Fruit fly (Drosophila melanogaster) Kc167 (cell line): ENCODE results near the gene CG44954.

Source experiments
- Myc ChIP-seq: fragments of >200 bp; optimal IDR thresholded peaks from 2 replicates; lab custom pipeline; 2017; ENCODE audit warnings: missing external identifiers
- Sin3A ChIP-seq: fragments of >200 bp; optimal IDR thresholded peaks from 2 replicates; lab custom pipeline; 2018; ENCODE audit warnings: missing external identifiers
- h ChIP-seq: fragments of >200 bp; optimal IDR thresholded peaks from 3 replicates; lab custom pipeline; 2018; ENCODE audit warnings: missing external identifiers
- insv ChIP-seq: fragments of >200 bp; optimal IDR thresholded peaks from 3 replicates; lab custom pipeline; 2018; ENCODE audit warnings: missing external identifiers
- psq ChIP-seq: fragments of >200 bp; optimal IDR thresholded peaks from 2 replicates; lab custom pipeline; 2017; ENCODE audit warnings: missing external identifiers
- ttk ChIP-seq: sonication (Bioruptor generic); optimal IDR thresholded peaks from 2 replicates; lab custom pipeline; 2017; ENCODE audit warnings: missing external identifiers

CG44954 gene

DNA sequence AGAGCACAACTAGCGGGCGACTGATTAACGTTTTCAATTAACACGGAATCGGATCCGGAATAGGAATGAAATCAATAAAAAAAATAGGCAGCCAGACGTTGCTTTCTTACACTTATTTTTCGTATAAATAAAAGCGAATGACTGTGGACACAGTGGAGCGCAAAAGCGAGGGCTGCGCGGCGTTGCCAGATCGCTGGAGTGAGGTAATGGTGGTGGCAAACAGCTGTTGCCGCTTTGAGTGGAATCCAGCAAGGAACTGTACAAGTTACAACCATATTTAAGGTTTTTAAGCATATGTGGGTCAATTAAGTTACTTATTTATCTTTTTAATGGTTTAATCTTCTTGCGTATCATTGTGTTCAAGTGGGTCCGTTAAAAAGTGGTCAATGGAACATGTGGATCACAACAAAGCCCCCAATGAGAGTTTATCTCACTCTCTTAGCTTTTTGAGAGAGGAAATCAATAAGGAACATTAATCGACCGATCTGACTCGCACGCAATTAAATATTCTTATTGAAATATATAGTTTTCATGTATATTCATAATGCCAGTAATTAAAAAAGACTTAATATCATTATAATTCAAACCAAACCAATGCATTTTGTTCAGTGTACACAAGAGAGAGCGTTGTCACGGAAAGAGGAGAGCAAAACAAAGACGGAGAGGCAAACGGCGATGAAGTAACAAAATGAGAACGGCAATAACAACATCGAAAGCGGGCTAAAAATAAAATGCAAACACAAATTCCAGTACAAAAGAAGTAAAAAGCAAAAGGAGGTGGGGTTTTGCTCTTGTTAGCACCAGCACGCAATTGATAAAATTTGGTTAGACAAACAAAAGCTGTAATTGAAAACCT is 21.3 kb downstream of the CG44954 start:
- TF ChIP-seq ttk (no peak), insv (lab: Kevin White, UChicago) (no peak), Myc (no peak), psq (peak; percentile 67), h (lab: Kevin White, UChicago) (no peak)

DNA sequence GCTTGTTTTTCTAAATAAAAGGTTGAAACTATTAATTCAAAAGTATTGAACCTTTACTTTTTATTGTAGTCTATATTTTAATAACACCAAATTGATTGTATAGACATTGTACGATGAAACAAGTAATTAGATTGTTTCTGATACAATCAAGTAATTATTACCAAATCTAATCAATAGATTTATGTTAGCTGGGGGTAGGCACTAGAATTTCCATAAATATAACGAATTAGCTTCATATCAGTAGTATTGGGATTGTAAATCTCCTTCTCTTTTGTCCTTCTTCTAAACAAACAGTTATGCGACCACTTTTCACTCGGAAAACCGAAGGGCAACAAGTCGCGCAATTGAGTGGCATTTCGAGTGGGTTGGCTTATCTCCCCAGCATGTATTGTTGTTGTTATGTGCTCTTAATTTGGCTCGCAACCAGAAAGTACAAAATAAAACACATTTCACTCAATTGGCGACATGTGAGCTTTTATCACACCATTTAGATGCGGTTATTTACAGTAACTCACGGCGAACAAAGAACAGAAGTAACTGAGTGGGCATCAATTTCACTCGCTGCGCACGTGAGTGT is 22.2 kb downstream of the CG44954 start:
- TF ChIP-seq h (lab: Kevin White, UChicago) (no peak), ttk (no peak)

DNA sequence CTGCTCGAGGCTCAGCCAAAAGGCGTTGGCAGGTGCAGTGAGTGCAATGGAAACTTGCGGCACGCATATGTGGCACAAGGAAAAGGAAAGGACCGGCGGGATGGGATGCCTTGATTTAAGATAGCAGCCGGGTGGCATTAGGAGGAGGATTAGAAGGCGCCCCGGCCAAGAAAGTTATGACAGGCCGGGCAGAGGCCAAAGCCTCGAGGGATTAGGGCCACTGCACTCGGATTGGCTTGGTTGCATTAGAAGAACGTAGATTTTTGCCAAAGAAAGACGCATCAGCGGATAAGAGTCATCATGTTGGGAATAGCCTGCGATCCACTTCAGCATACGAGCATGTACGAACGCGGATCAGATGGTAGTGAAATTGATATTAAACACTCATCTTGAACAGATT is 25.0 kb downstream of the CG44954 start, which contains the start of gene CG31019:
Gene CG31019 (plus strand): TSS at position 301 of the 400 bp plus-strand sequence.
- no peak for TF ChIP-seq ttk
- TF ChIP-seq h (lab: Kevin White, UChicago): no peak
- TF ChIP-seq insv (lab: Kevin White, UChicago): no peak
- no peak for TF ChIP-seq Sin3A
- no peak for TF ChIP-seq Myc
- TF ChIP-seq psq: no peak

DNA sequence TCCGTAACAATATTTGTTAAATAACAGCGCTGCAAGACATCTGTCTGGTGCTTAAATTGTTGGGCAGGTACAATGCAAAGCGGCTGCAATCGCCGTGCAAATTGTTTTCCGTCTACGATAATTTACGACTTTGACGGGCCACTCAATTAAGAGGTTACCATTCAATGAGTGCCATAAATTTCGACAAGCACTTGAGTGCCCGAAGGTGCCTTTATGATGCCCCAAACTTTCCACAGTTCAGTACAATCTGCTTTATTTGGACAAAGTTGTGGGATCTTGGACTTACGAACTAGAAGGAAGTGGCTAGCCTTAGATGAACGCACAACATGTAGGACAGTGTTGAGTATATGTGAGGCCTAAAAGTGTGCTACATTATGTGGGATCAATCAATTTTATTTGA is 29.0 kb downstream of the CG44954 start:
- TF ChIP-seq Sin3A: no peak
- TF ChIP-seq insv (lab: Kevin White, UChicago): no peak
- TF ChIP-seq h (lab: Kevin White, UChicago): no peak
- no peak for TF ChIP-seq Myc
- TF ChIP-seq ttk: no peak

- no peak for TF ChIP-seq psq
- no peak for TF ChIP-seq insv (lab: Kevin White, UChicago)
- TF ChIP-seq Sin3A: no peak
- TF ChIP-seq ttk: no peak
- TF ChIP-seq Myc: no peak
- TF ChIP-seq h (lab: Kevin White, UChicago): no peak
Measured at dm6 chr3R:30590845-30591244, 30.9 kb downstream of the CG44954 start.

- TF ChIP-seq h (lab: Kevin White, UChicago) (no peak), ttk (no peak), Sin3A (no peak), Myc (no peak), insv (lab: Kevin White, UChicago) (no peak), psq (no peak)
Measured at dm6 chr3R:30590237-30590636, 31.5 kb downstream of the CG44954 start.

- TF ChIP-seq insv (lab: Kevin White, UChicago) (no peak), Sin3A (no peak)
Measured at dm6 chr3R:30587196-30587753, 34.4 kb downstream of the CG44954 start, which contains the start of gene CG9717. TSS of gene CG9717 (minus strand) at chr3R:30587302.

dm6 chr3R:30583542-30583941 is 38.2 kb downstream of the CG44954 start, which contains the start of gene Rpt6R:
TSS of gene Rpt6R (minus strand) at chr3R:30583697.
- no peak for TF ChIP-seq ttk
- no peak for TF ChIP-seq Myc
- no peak for TF ChIP-seq psq
- no peak for TF ChIP-seq insv (lab: Kevin White, UChicago)
- TF ChIP-seq h (lab: Kevin White, UChicago): no peak
- no peak for TF ChIP-seq Sin3A

- TF ChIP-seq insv (lab: Kevin White, UChicago) (no peak), Myc (no peak), psq (no peak), Sin3A (no peak), h (lab: Kevin White, UChicago) (no peak), ttk (no peak)
Measured at dm6 chr3R:30579129-30579528, 42.6 kb downstream of the CG44954 start, which contains the start of gene CG9702. TSS of gene CG9702 (plus strand) at chr3R:30579429.

dm6 chr3R:30570554-30571141 is 51.1 kb downstream of the CG44954 start:
- no peak for TF ChIP-seq ttk
- no peak for TF ChIP-seq h (lab: Kevin White, UChicago)
- TF ChIP-seq psq: no peak
- TF ChIP-seq Sin3A: no peak
- TF ChIP-seq Myc: no peak
- TF ChIP-seq insv (lab: Kevin White, UChicago): no peak
